Worm (Caenorhabditis elegans): ENCODE results near the gene sru-8.

The sru-8 gene

DNA sequence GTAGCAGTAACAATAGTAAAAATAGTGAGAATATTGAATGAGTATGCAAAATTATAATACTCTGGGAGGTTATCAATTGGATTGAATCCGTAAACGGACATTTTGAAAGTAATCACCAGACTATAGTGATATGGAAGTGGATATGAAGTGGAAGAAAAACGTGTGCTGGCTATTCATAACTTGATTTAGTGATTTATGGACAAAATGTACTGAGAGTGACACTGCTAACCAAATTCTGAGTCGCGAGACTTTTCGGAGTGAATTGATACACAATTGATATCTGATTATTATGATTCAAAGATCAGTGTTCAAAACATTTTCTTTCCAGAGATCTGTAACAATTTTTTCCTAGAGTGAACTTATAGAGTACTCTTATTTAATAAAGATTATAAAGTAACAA is 7.7 kb upstream of the sru-8 start, which contains the start of gene sru-38:
TSS of gene sru-38 (minus strand) at position 101 of the 400 bp plus-strand sequence.
- TF ChIP-seq hlh-12 (tag; optimal IDR thresholded peaks at IDR 0.05), result no peak
- no peak for TF ChIP-seq F22D6.2 (tag; optimal IDR thresholded peaks at IDR 0.05)
- TF ChIP-seq ztf-25 (GFP tag; IDR thresholded peaks at IDR 0.05), result no peak
- TF ChIP-seq hlh-26 (GFP tag; conservative IDR thresholded peaks at IDR 0.05), result no peak
- no peak for TF ChIP-seq nfyb-1 (GFP tag; IDR thresholded peaks at IDR 0.05)
- TF ChIP-seq ekl-4 (GFP tag; IDR thresholded peaks at IDR 0.05), result no peak
- TF ChIP-seq F57C9.4 (tag; optimal IDR thresholded peaks at IDR 0.05), result no peak
- TF ChIP-seq F23B12.7 (tag; optimal IDR thresholded peaks at IDR 0.05; ENCODE audit: insufficient read depth), result no peak
- no peak for TF ChIP-seq rcor-1 (GFP tag; IDR thresholded peaks at IDR 0.05)
- TF ChIP-seq attf-3 (GFP tag; conservative IDR thresholded peaks at IDR 0.05), result no peak
- no peak for TF ChIP-seq hrde-1 (tag; optimal IDR thresholded peaks at IDR 0.05; ENCODE audit: borderline replicate concordance)
- no peak for TF ChIP-seq F49E8.2 (tag; optimal IDR thresholded peaks at IDR 0.05; ENCODE audit: insufficient read depth)
- no peak for TF ChIP-seq lin-26 (GFP tag; IDR thresholded peaks at IDR 0.05)
- TF ChIP-seq aptf-2 (GFP tag; conservative IDR thresholded peaks at IDR 0.05), result no peak
- TF ChIP-seq madf-8 (GFP tag; conservative IDR thresholded peaks at IDR 0.05), result no peak

DNA sequence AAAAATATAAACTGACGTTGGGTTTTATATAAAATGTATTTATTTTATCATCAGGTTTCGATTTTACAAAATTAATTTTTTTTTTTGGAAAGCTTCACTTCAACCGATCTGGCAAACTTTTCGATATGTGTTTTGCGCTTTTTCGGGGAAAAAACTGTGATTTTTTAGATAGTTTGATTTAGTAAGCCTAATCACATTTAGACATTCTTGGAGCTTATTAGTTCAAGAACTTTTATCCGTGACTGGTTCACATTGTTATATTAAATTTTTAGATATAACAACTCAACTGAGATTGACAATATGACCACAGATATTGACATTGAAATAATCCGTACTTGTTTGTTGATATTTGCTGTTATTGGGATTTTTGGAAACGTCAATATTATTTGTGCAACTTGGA is 6.0 kb upstream of the sru-8 start, which contains the start of gene srsx-21:
TSS of gene srsx-21 (plus strand) at position 301 of the 400 bp plus-strand sequence.
- TF ChIP-seq T07F8.4 (tag; optimal IDR thresholded peaks at IDR 0.05), result no peak
- TF ChIP-seq B0019.2 (GFP tag; conservative IDR thresholded peaks at IDR 0.05), result no peak
- no peak for TF ChIP-seq madf-3 (GFP tag; IDR thresholded peaks at IDR 0.05)
- no peak for TF ChIP-seq dpff-1 (tag; optimal IDR thresholded peaks at IDR 0.05)
- no peak for TF ChIP-seq dox-1 (GFP tag; IDR thresholded peaks at IDR 0.05)
- TF ChIP-seq fkh-3 (tag; optimal IDR thresholded peaks at IDR 0.05), result no peak
- TF ChIP-seq attf-3 (GFP tag; conservative IDR thresholded peaks at IDR 0.05), result no peak
- TF ChIP-seq lin-40 (tag; optimal IDR thresholded peaks at IDR 0.05), result no peak

DNA sequence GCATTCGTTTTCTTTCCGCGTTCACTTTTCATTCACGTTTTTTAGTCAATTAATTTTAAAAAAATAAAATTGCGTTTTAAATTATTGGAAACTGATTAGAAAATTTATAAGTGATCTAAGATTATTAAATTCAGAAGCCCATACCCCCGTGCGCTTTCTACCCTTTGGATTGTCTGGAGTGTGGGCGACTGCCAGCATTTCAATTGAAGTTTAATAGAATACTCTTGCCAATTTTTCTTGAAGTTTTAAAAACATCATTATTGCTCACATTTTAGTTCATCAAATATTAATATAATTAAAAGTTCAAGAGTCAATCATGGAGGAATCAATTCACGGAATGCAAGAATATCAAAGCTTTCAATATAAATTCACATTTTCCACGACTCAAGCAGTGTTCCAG is 2.3 kb upstream of the sru-8 start, which contains the start of gene sru-36:
TSS of gene sru-36 (plus strand) at position 301 of the 400 bp plus-strand sequence.
- TF ChIP-seq F33H1.4 (GFP tag; IDR thresholded peaks at IDR 0.05), result no peak
- no peak for TF ChIP-seq nfyb-1 (GFP tag; IDR thresholded peaks at IDR 0.05)
- TF ChIP-seq lsy-27 (tag; optimal IDR thresholded peaks at IDR 0.05; ENCODE audit: borderline replicate concordance, insufficient read depth), result no peak
- TF ChIP-seq somi-1 (GFP tag; optimal IDR thresholded peaks at IDR 0.05), result no peak
- no peak for TF ChIP-seq hmg-1.2 (GFP tag; IDR thresholded peaks at IDR 0.05)
- no peak for TF ChIP-seq hlh-26 (GFP tag; conservative IDR thresholded peaks at IDR 0.05)
- no peak for TF ChIP-seq Y53G8AR.9 (GFP tag; conservative IDR thresholded peaks at IDR 0.05)
- TF ChIP-seq Y67H2A.10 (GFP tag; conservative IDR thresholded peaks at IDR 0.05), result no peak
- TF ChIP-seq chd-7 (tag; optimal IDR thresholded peaks at IDR 0.05), result no peak
- TF ChIP-seq mcd-1 (GFP tag; IDR thresholded peaks at IDR 0.05), result no peak
- TF ChIP-seq F57C9.4 (tag; optimal IDR thresholded peaks at IDR 0.05), result no peak
- no peak for TF ChIP-seq nhr-80 (tag; optimal IDR thresholded peaks at IDR 0.05)
- TF ChIP-seq ztf-28 (GFP tag; IDR thresholded peaks at IDR 0.05), result no peak
- TF ChIP-seq ceh-58 (GFP tag; IDR thresholded peaks at IDR 0.05), result no peak

DNA sequence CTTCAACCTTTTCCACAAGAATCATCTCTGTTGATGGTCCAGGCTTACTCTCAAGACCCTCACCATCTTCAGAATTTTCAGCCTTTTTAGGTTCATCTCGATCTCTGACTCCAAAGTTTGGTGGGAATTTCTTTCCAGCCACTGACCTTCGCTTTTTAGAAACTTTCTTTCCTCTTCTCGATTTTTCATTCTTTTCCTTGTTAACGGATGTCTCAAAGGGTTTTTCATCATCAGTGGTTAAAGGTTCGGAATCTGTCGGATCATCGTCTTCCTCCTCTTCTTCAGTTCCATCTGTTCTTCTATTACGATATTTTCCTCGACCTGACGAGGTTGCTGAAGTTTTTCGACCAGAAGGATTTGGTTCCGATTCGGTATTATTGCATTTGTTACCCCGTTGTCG is 4.9 kb downstream of the sru-8 start:
- TF ChIP-seq B0336.3 (GFP tag; IDR thresholded peaks at IDR 0.05) (no peak), tbp1 (GFP tag; optimal IDR thresholded peaks at IDR 0.05) (no peak), pbrm-1 (GFP tag; IDR thresholded peaks at IDR 0.05) (no peak), mxl-1 (tag; optimal IDR thresholded peaks at IDR 0.05) (no peak), repo-1 (tag; optimal IDR thresholded peaks at IDR 0.05) (no peak), ztf-26 (tag; optimal IDR thresholded peaks at IDR 0.05) (no peak), hlh-12 (tag; optimal IDR thresholded peaks at IDR 0.05) (no peak), F57A8.1 (GFP tag; optimal IDR thresholded peaks at IDR 0.05) (no peak), Y95B8A.8 (GFP tag; IDR thresholded peaks at IDR 0.05) (no peak), hsf-1 (GFP tag; IDR thresholded peaks at IDR 0.05) (no peak), let-526 (GFP tag; IDR thresholded peaks at IDR 0.05) (no peak), ceh-79 (tag; optimal IDR thresholded peaks at IDR 0.05) (no peak), bed-1 (GFP tag; IDR thresholded peaks at IDR 0.05) (no peak), nhr-80 (tag; optimal IDR thresholded peaks at IDR 0.05) (no peak), xnd-1 (tag; optimal IDR thresholded peaks at IDR 0.05) (no peak), ztf-25 (GFP tag; IDR thresholded peaks at IDR 0.05) (no peak)

Data from whole organism, young adult.